Worm (Caenorhabditis elegans): ENCODE results near the gene K06B9.6.

K06B9.6 gene

DNA sequence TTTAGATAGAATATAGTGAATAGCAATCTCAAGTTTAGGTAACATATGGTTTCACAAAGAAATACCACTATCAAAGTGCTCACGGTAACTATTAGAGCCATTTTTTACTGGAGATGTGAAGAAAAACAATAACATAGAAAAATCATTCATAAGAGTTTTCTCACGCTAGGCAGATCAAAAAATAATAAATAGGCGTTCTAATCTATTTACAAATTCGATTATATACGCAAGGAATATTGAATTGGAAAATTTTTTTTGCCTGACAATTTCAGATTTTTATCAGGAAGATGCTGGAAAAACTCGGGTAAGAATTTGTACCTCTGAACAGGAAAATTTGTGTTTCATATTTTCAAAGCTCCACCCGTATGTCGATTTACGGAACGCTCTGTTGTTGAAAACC, 31.3 kb upstream of the K06B9.6 start, which contains the start of gene srbc-70:
TSS of gene srbc-70 (minus strand) at position 101 of the 400 bp plus-strand sequence.
- TF ChIP-seq fax-1 (tag; optimal IDR thresholded peaks at IDR 0.05) (no peak), pag-3 (tag; optimal IDR thresholded peaks at IDR 0.05; ENCODE audit: borderline replicate concordance) (no peak), ceh-48 (tag; optimal IDR thresholded peaks at IDR 0.05) (no peak), C08G9.2 (tag; optimal IDR thresholded peaks at IDR 0.05) (no peak)

ce11 chrIV:4225851-4226250, 29.2 kb upstream of the K06B9.6 start, which contains the start of gene srbc-71:
Gene srbc-71, minus strand, starts transcription at chrIV:4225951.
- TF ChIP-seq hlh-8 (tag; optimal IDR thresholded peaks at IDR 0.05) (no peak), ceh-31 (tag; optimal IDR thresholded peaks at IDR 0.05) (no peak), ceh-18 (tag; optimal IDR thresholded peaks at IDR 0.05) (no peak), nhr-232 (tag; optimal IDR thresholded peaks at IDR 0.05) (no peak)

ce11 chrIV:4219983-4220382, 23.4 kb upstream of the K06B9.6 start, which contains the start of gene F30B5.11:
Gene F30B5.11, minus strand, starts transcription at chrIV:4220083.
- TF ChIP-seq ceh-2 (tag; optimal IDR thresholded peaks at IDR 0.05): no peak
- TF ChIP-seq F13H6.1 (tag; optimal IDR thresholded peaks at IDR 0.05): no peak
- TF ChIP-seq C38D4.7 (GFP tag; optimal IDR thresholded peaks at IDR 0.05): no peak
- no peak for TF ChIP-seq pha-4 (tag; optimal IDR thresholded peaks at IDR 0.05)
- TF ChIP-seq unc-42 (tag; optimal IDR thresholded peaks at IDR 0.05): no peak
- TF ChIP-seq odd-2 (tag; optimal IDR thresholded peaks at IDR 0.05): no peak
- no peak for TF ChIP-seq eyg-1 (tag; optimal IDR thresholded peaks at IDR 0.05)
- no peak for TF ChIP-seq ceh-6 (GFP tag; optimal IDR thresholded peaks at IDR 0.05)
- no peak for TF ChIP-seq che-1 (tag; optimal IDR thresholded peaks at IDR 0.05)
- TF ChIP-seq ceh-14 (tag; optimal IDR thresholded peaks at IDR 0.05): no peak
- no peak for TF ChIP-seq unc-3 (GFP tag; conservative IDR thresholded peaks at IDR 0.05)
- TF ChIP-seq unc-3 (tag; optimal IDR thresholded peaks at IDR 0.05): no peak

DNA sequence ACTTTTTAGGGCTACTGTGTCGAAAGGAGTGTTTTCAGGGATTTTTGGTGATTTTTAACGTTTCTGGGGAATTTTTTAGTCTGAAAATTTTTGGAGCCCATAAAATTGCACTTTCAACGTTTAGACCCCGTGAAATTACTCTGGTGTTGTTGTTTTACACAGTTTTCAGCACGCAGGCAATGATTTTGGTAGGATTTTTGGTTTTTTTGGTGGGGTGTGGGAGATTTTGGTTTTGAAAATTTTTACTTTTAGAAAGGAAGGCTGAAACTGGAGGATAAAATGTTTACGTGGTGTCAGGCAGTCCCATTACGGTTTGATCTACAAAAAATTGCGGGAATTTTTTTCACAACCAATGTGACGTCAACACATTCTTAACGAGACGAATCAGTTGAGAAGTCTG, 21.6 kb upstream of the K06B9.6 start:
- TF ChIP-seq Y22D7AL.16 (tag; optimal IDR thresholded peaks at IDR 0.05) (no peak), ama-1 (optimal IDR thresholded peaks at IDR 0.05) (no peak), hlh-8 (tag; optimal IDR thresholded peaks at IDR 0.05) (no peak), eyg-1 (tag; optimal IDR thresholded peaks at IDR 0.05) (no peak), che-1 (tag; optimal IDR thresholded peaks at IDR 0.05) (no peak), hlh-30 (tag; optimal IDR thresholded peaks at IDR 0.05; ENCODE audit: insufficient read depth) (no peak), sdc-2 (tag; optimal IDR thresholded peaks at IDR 0.05) (no peak), nfya-1 (tag; optimal IDR thresholded peaks at IDR 0.05) (no peak), syd-9 (tag; optimal IDR thresholded peaks at IDR 0.05) (no peak), unc-42 (tag; optimal IDR thresholded peaks at IDR 0.05) (no peak), nhr-232 (tag; optimal IDR thresholded peaks at IDR 0.05) (no peak)

ce11 chrIV:4216099-4216894, 19.7 kb upstream of the K06B9.6 start:
- TF ChIP-seq ceh-14 (tag; optimal IDR thresholded peaks at IDR 0.05): no peak
- no peak for TF ChIP-seq ets-4 (tag; optimal IDR thresholded peaks at IDR 0.05)
- no peak for TF ChIP-seq pros-1 (tag; optimal IDR thresholded peaks at IDR 0.05)
- TF ChIP-seq pat-9 (tag; optimal IDR thresholded peaks at IDR 0.05): no peak
- no peak for TF ChIP-seq ceh-48 (tag; optimal IDR thresholded peaks at IDR 0.05)
- no peak for TF ChIP-seq che-1 (tag; optimal IDR thresholded peaks at IDR 0.05)
- TF ChIP-seq ceh-2 (tag; optimal IDR thresholded peaks at IDR 0.05): no peak
- no peak for TF ChIP-seq unc-86 (tag; optimal IDR thresholded peaks at IDR 0.05)
- TF ChIP-seq dve-1 (tag; optimal IDR thresholded peaks at IDR 0.05): no peak
- no peak for TF ChIP-seq sdc-2 (tag; optimal IDR thresholded peaks at IDR 0.05)
- no peak for TF ChIP-seq pag-3 (tag; optimal IDR thresholded peaks at IDR 0.05; ENCODE audit: borderline replicate concordance)
- no peak for TF ChIP-seq ceh-22 (tag; optimal IDR thresholded peaks at IDR 0.05)
